Fruit fly (Drosophila melanogaster) whole organism, embryonic: ENCODE data around the gene CG10700.
A peak's percentile ranks its signal among the peaks of the same experiment; 100 is the strongest.

Source experiments
- Adf1 ChIP-seq: fragments of 200-800 bp; sonication (Bioruptor generic); IDR thresholded peaks from 2 replicates; pipeline ENCODE4 v1.3.6; 2022; ENCODE audit warnings: missing biosample characterization, missing genetic modification characterization
- CG12071 ChIP-seq: fragments of 200-800 bp; sonication (Bioruptor generic); optimal IDR thresholded peaks from 3 replicates; lab custom pipeline; 2018; ENCODE audit warnings: missing biosample characterization, mild to moderate bottlenecking, missing genetic modification characterization
- CG12299 ChIP-seq: fragments of 200-800 bp; sonication (Bioruptor generic); optimal IDR thresholded peaks from 2 replicates; lab custom pipeline; 2018; ENCODE audit warnings: missing biosample characterization, mild to moderate bottlenecking, missing genetic modification characterization
- CG15601 ChIP-seq: fragments of 200-800 bp; sonication (Bioruptor generic); optimal IDR thresholded peaks from 3 replicates; lab custom pipeline; 2019; ENCODE audit warnings: missing biosample characterization, mild to moderate bottlenecking, missing genetic modification characterization, moderate library complexity
- CG17385 ChIP-seq: fragments of 200-800 bp; sonication (Bioruptor generic); optimal IDR thresholded peaks from 3 replicates; lab custom pipeline; 2018; ENCODE audit warnings: missing biosample characterization, mild to moderate bottlenecking, missing genetic modification characterization
- CG17829 ChIP-seq: fragments of 200-800 bp; optimal IDR thresholded peaks from 2 replicates; lab custom pipeline; 2019; ENCODE audit warnings: missing biosample characterization, mild to moderate bottlenecking, missing genetic modification characterization, moderate library complexity
- CG18262 ChIP-seq: fragments of 200-800 bp; optimal IDR thresholded peaks from 3 replicates; lab custom pipeline; 2019; ENCODE audit warnings: missing biosample characterization, mild to moderate bottlenecking, missing genetic modification characterization, moderate library complexity
- CG2678 ChIP-seq: fragments of 200-800 bp; sonication (Bioruptor generic); optimal IDR thresholded peaks from 3 replicates; lab custom pipeline; 2019; ENCODE audit warnings: missing biosample characterization, mild to moderate bottlenecking, missing genetic modification characterization, moderate library complexity
- CG2889 ChIP-seq: fragments of 200-800 bp; sonication (Bioruptor generic); IDR thresholded peaks from 3 replicates; pipeline ENCODE4 v1.3.6; 2022; ENCODE audit warnings: missing biosample characterization, missing genetic modification characterization
- CG43689 ChIP-seq: fragments of 200-800 bp; sonication (Bioruptor generic); IDR thresholded peaks from 2 replicates; pipeline ENCODE4 v1.3.6; 2022; ENCODE audit warnings: missing biosample characterization, missing genetic modification characterization
- CG4424 ChIP-seq: fragments of 200-800 bp; sonication (Bioruptor generic); optimal IDR thresholded peaks from 3 replicates; lab custom pipeline; 2016; ENCODE audit warnings: missing biosample characterization, missing genetic modification characterization
- CG6765 ChIP-seq: fragments of 200-800 bp; sonication (Bioruptor generic); optimal IDR thresholded peaks from 3 replicates; lab custom pipeline; 2017; ENCODE audit warnings: missing biosample characterization, mild to moderate bottlenecking, missing genetic modification characterization
- CG9727 ChIP-seq: fragments of 200-800 bp; sonication (Bioruptor generic); optimal IDR thresholded peaks from 3 replicates; lab custom pipeline; 2017; ENCODE audit warnings: missing biosample characterization, mild to moderate bottlenecking, missing genetic modification characterization
- CrebB ChIP-seq: fragments of 200-800 bp; sonication (Bioruptor generic); optimal IDR thresholded peaks from 3 replicates; lab custom pipeline; 2018; ENCODE audit warnings: missing biosample characterization, mild to moderate bottlenecking, missing genetic modification characterization
- D ChIP-seq, 2 experiments: fragments of 200-800 bp in 1 of 2; fragments of >200 bp in 1 of 2; sonication (Bioruptor generic) in 1 of 2; optimal IDR thresholded peaks; 2 replicates in 1 of 2; 3 replicates in 1 of 2; lab custom pipeline; 2017; ENCODE audit warnings: mild to moderate bottlenecking in 1 of 2, missing biosample characterization in 1 of 2, missing genetic modification characterization in 1 of 2, missing genetic modification reagents in 1 of 2
- E2f2 ChIP-seq: fragments of 200-800 bp; sonication (Bioruptor generic); IDR thresholded peaks from 2 replicates; pipeline ENCODE4 v1.3.6; 2022; ENCODE audit warnings: missing biosample characterization, missing genetic modification characterization
- Eip74EF ChIP-seq, 2 experiments: fragments of 200-800 bp in 1 of 2; fragments of >200 bp in 1 of 2; sonication (Bioruptor generic) in 1 of 2; optimal IDR thresholded peaks; 2 replicates each; lab custom pipeline; 2017 to 2019; ENCODE audit warnings: missing biosample characterization in 2 of 2, missing genetic modification characterization in 2 of 2, mild to moderate bottlenecking in 1 of 2, moderate library complexity in 1 of 2
- Lim3 ChIP-seq: fragments of 200-800 bp; sonication (Bioruptor generic); IDR thresholded peaks from 2 replicates; pipeline ENCODE4 v1.3.6; 2022; ENCODE audit warnings: missing biosample characterization, missing genetic modification characterization
- NFAT ChIP-seq: fragments of 200-800 bp; sonication (Bioruptor generic); IDR thresholded peaks from 2 replicates; pipeline ENCODE4 v1.3.6; 2022; ENCODE audit warnings: missing biosample characterization, missing genetic modification characterization
- Rfx ChIP-seq: fragments of 200-800 bp; sonication (Bioruptor generic); IDR thresholded peaks from 2 replicates; pipeline ENCODE4 v1.3.6; 2022; ENCODE audit warnings: missing biosample characterization, missing genetic modification characterization
- Sox102F ChIP-seq: fragments of 200-800 bp; sonication (Bioruptor generic); optimal IDR thresholded peaks from 2 replicates; lab custom pipeline; 2018; ENCODE audit warnings: missing biosample characterization, mild to moderate bottlenecking, missing genetic modification characterization, moderate library complexity
- Stat92E ChIP-seq, 3 experiments: fragments of >200 bp in 2 of 3; fragments of 200-800 bp in 1 of 3; sonication (Bioruptor generic) in 1 of 3; optimal IDR thresholded peaks; 2 replicates each; lab custom pipeline; 2017 to 2019; ENCODE audit warnings: missing biosample characterization in 3 of 3, missing genetic modification characterization in 3 of 3, mild to moderate bottlenecking in 1 of 3, moderate library complexity in 1 of 3
- Vsx1 ChIP-seq: fragments of 200-800 bp; sonication (Bioruptor generic); optimal IDR thresholded peaks from 2 replicates; lab custom pipeline; 2017; ENCODE audit warnings: missing biosample characterization, mild to moderate bottlenecking, missing genetic modification characterization, missing genetic modification reagents
- amos ChIP-seq: fragments of 200-800 bp; sonication (Bioruptor generic); IDR thresholded peaks from 2 replicates; pipeline ENCODE4 v1.3.6; 2022; ENCODE audit warnings: missing biosample characterization, missing genetic modification characterization; ENCODE audit not compliant: partially characterized antibody
- bbx ChIP-seq: fragments of 200-800 bp; sonication (Bioruptor generic); IDR thresholded peaks from 2 replicates; pipeline ENCODE4 v1.3.6; 2022; ENCODE audit warnings: missing biosample characterization, missing genetic modification characterization; ENCODE audit not compliant: partially characterized antibody
- bowl ChIP-seq: fragments of 200-800 bp; sonication (Bioruptor generic); IDR thresholded peaks from 2 replicates; pipeline ENCODE4 v1.3.6; 2022; ENCODE audit warnings: missing biosample characterization, missing genetic modification characterization
- croc ChIP-seq: fragments of 200-800 bp; sonication (Bioruptor generic); conservative IDR thresholded peaks from 3 replicates; pipeline ENCODE4 v1.3.6; 2022; ENCODE audit warnings: missing biosample characterization, missing genetic modification characterization
- dimm ChIP-seq: fragments of 200-800 bp; sonication (Bioruptor generic); IDR thresholded peaks from 2 replicates; pipeline ENCODE4 v1.3.6; 2022; ENCODE audit warnings: missing biosample characterization, missing genetic modification characterization
- exex ChIP-seq: fragments of 200-800 bp; sonication (Bioruptor generic); optimal IDR thresholded peaks from 4 replicates; lab custom pipeline; 2018; ENCODE audit warnings: missing biosample characterization, mild to moderate bottlenecking, missing genetic modification characterization, moderate library complexity
- fd102C ChIP-seq: fragments of 200-800 bp; sonication (Bioruptor generic); optimal IDR thresholded peaks from 2 replicates; lab custom pipeline; 2018; ENCODE audit warnings: missing biosample characterization, mild to moderate bottlenecking, missing genetic modification characterization, moderate library complexity
- fd64A ChIP-seq: fragments of 200-800 bp; sonication (Bioruptor generic); optimal IDR thresholded peaks from 3 replicates; lab custom pipeline; 2018; ENCODE audit warnings: missing biosample characterization, mild to moderate bottlenecking, missing genetic modification characterization
- nerfin-1 ChIP-seq: fragments of 200-800 bp; sonication (Bioruptor generic); optimal IDR thresholded peaks from 3 replicates; lab custom pipeline; 2019; ENCODE audit warnings: missing biosample characterization, mild to moderate bottlenecking, missing genetic modification characterization, moderate library complexity
- peb ChIP-seq: fragments of 200-800 bp; sonication (Bioruptor generic); IDR thresholded peaks from 2 replicates; pipeline ENCODE4 v1.3.6; 2022; ENCODE audit warnings: missing biosample characterization, missing genetic modification characterization
- repo ChIP-seq: fragments of 200-800 bp; sonication (Bioruptor generic); optimal IDR thresholded peaks from 2 replicates; lab custom pipeline; 2016; ENCODE audit warnings: missing biosample characterization, missing genetic modification characterization
- rib ChIP-seq: fragments of 200-800 bp; sonication (Bioruptor generic); IDR thresholded peaks from 2 replicates; pipeline ENCODE4 v1.3.6; 2022; ENCODE audit warnings: missing biosample characterization, missing genetic modification characterization
- run ChIP-seq: fragments of 200-800 bp; sonication (Bioruptor generic); optimal IDR thresholded peaks from 3 replicates; lab custom pipeline; 2018; ENCODE audit warnings: missing biosample characterization, mild to moderate bottlenecking, missing genetic modification characterization
- scrt ChIP-seq: fragments of 200-800 bp; sonication (Bioruptor generic); optimal IDR thresholded peaks from 2 replicates; lab custom pipeline; 2018; ENCODE audit warnings: missing biosample characterization, mild to moderate bottlenecking, missing genetic modification characterization, moderate library complexity
- sisA ChIP-seq: fragments of 200-800 bp; sonication (Bioruptor generic); IDR thresholded peaks from 2 replicates; pipeline ENCODE4 v1.3.6; 2022; ENCODE audit warnings: missing biosample characterization, missing genetic modification characterization
- slp2 ChIP-seq: fragments of 200-800 bp; sonication (Bioruptor generic); optimal IDR thresholded peaks from 2 replicates; lab custom pipeline; 2016; ENCODE audit warnings: missing biosample characterization, missing genetic modification characterization
- sna ChIP-seq: fragments of 200-800 bp; sonication (Bioruptor generic); IDR thresholded peaks from 2 replicates; pipeline ENCODE4 v1.3.6; 2022; ENCODE audit warnings: missing biosample characterization, missing genetic modification characterization; ENCODE audit not compliant: partially characterized antibody
- so ChIP-seq: fragments of 200-800 bp; sonication (Bioruptor generic); IDR thresholded peaks from 3 replicates; pipeline ENCODE4 v1.3.6; 2022; ENCODE audit warnings: missing biosample characterization, missing genetic modification characterization
- stc ChIP-seq: fragments of 200-800 bp; sonication (Bioruptor generic); IDR thresholded peaks from 2 replicates; pipeline ENCODE4 v1.3.6; 2022; ENCODE audit warnings: missing biosample characterization, missing genetic modification characterization
- sug ChIP-seq: fragments of 200-800 bp; optimal IDR thresholded peaks from 2 replicates; lab custom pipeline; 2019; ENCODE audit warnings: missing biosample characterization, mild to moderate bottlenecking, missing genetic modification characterization, moderate library complexity
- vfl ChIP-seq: fragments of 200-800 bp; sonication (Bioruptor generic); optimal IDR thresholded peaks from 2 replicates; lab custom pipeline; 2016; ENCODE audit warnings: missing biosample characterization, missing genetic modification characterization
- wor ChIP-seq: fragments of 200-800 bp; sonication (Bioruptor generic); IDR thresholded peaks from 2 replicates; pipeline ENCODE4 v1.3.6; 2022; ENCODE audit warnings: missing biosample characterization, missing genetic modification characterization
- z ChIP-seq: fragments of 200-800 bp; sonication (Bioruptor generic); IDR thresholded peaks from 3 replicates; pipeline ENCODE4 v1.3.6; 2022; ENCODE audit warnings: missing biosample characterization, missing genetic modification characterization
- zen2 ChIP-seq: fragments of 200-800 bp; sonication (Bioruptor generic); IDR thresholded peaks from 3 replicates; pipeline ENCODE4 v1.3.6; 2022; ENCODE audit warnings: missing biosample characterization, missing genetic modification characterization; ENCODE audit not compliant: partially characterized antibody
- zf30C ChIP-seq: fragments of 200-800 bp; sonication (Bioruptor generic); optimal IDR thresholded peaks from 3 replicates; lab custom pipeline; 2018; ENCODE audit warnings: missing biosample characterization, mild to moderate bottlenecking, missing genetic modification characterization
- zfh1 ChIP-seq: fragments of 200-800 bp; sonication (Bioruptor generic); IDR thresholded peaks from 3 replicates; pipeline ENCODE4 v1.3.6; 2022; ENCODE audit warnings: missing biosample characterization, missing genetic modification characterization

The CG10700 gene

dm6 chr2L:19036105-19036714 is 42.6 kb downstream of the CG10700 start (continued):
- TF ChIP-seq CG9727 (GFP tag; lab: Kevin White, UChicago) (peak; percentile 22), vfl (GFP tag; lab: Kevin White, UChicago) (no peak), repo (GFP tag; lab: Kevin White, UChicago) (no peak), CG12071 (GFP tag; lab: Kevin White, UChicago) (no peak), CG43689 (GFP tag; lab: Robert Waterston, UW) (no peak), zfh1 (GFP tag; lab: Robert Waterston, UW) (no peak), Adf1 (GFP tag; lab: Robert Waterston, UW) (no peak; the same call in 1 of the 2 replicates), Rfx (GFP tag; lab: Robert Waterston, UW) (no peak), nerfin-1 (tag; lab: Kevin White, UChicago) (no peak), zen2 (no peak), bbx (GFP tag; lab: Robert Waterston, UW) (0 out of 2 replicates have a peak, but pooled peaks have one; percentile 14), CG18262 (tag; lab: Kevin White, UChicago) (peak; percentile 18), NFAT (GFP tag; lab: Robert Waterston, UW) (0 out of 2 replicates have a peak, but pooled peaks have one; percentile 14), scrt (GFP tag; lab: Kevin White, UChicago) (no peak), CG12299 (no peak), E2f2 (GFP tag; lab: Robert Waterston, UW) (no peak), dimm (GFP tag; lab: Robert Waterston, UW) (no peak), amos (GFP tag; lab: Robert Waterston, UW) (no peak; the same call in 1 of the 2 replicates), sisA (no peak), peb (no peak), wor (no peak), CG2678 (tag; lab: Kevin White, UChicago) (peak; percentile 58), zf30C (GFP tag; lab: Kevin White, UChicago) (no peak), fd102C (no peak), sug (tag; lab: Kevin White, UChicago) (no peak), stc (no peak), slp2 (GFP tag; lab: Kevin White, UChicago) (no peak), run (tag; lab: Kevin White, UChicago) (no peak), Stat92E (GFP tag; optimal IDR thresholded peaks at IDR 0.05; lab: Kevin White, UChicago) (no peak), CG4424 (GFP tag; lab: Kevin White, UChicago) (no peak), D (optimal IDR thresholded peaks at IDR 0.05; lab: Kevin White, UChicago) (no peak), D (GFP tag; optimal IDR thresholded peaks at IDR 0.05; lab: Kevin White, UChicago) (no peak), CrebB (no peak), Vsx1 (GFP tag; lab: Kevin White, UChicago) (no peak), CG17385 (GFP tag; lab: Kevin White, UChicago) (no peak), Sox102F (peak; percentile 34), exex (tag; lab: Kevin White, UChicago) (no peak), CG17829 (tag; lab: Kevin White, UChicago) (no peak), CG15601 (tag; lab: Kevin White, UChicago) (no peak), z (no peak), sna (no peak), Eip74EF (GFP tag; optimal IDR thresholded peaks at IDR 0.05; lab: Kevin White, UChicago) (peak in 1 of 2 experiments; percentile 1), bowl (GFP tag; lab: Robert Waterston, UW) (no peak), so (GFP tag; lab: Robert Waterston, UW) (no peak), rib (0 out of 2 replicates have a peak, but pooled peaks have one; percentile 15), fd64A (no peak), croc (GFP tag; lab: Robert Waterston, UW) (no peak), Lim3 (GFP tag; lab: Robert Waterston, UW) (no peak), CG2889 (no peak), CG6765 (GFP tag; lab: Kevin White, UChicago) (no peak)
